Fruit fly (Drosophila melanogaster) whole organism, embryonic: ENCODE results near the gene CG17191.
A peak's percentile ranks its signal among the peaks of the same experiment; 100 is the strongest.

Experiments
- ATbp ChIP-seq: fragments of 200-800 bp; sonication (Bioruptor generic); optimal IDR thresholded peaks from 2 replicates; lab custom pipeline; 2017; ENCODE audit warnings: missing biosample characterization, mild to moderate bottlenecking, missing genetic modification characterization, missing genetic modification reagents
- BtbVII ChIP-seq: fragments of 200-800 bp; sonication (Bioruptor generic); optimal IDR thresholded peaks from 3 replicates; lab custom pipeline; 2017; ENCODE audit warnings: missing biosample characterization, mild to moderate bottlenecking, missing genetic modification characterization
- CG10654 ChIP-seq: fragments of 200-800 bp; sonication (Bioruptor generic); optimal IDR thresholded peaks from 2 replicates; lab custom pipeline; 2016; ENCODE audit warnings: missing biosample characterization, missing genetic modification characterization
- CG11085 ChIP-seq: fragments of 200-800 bp; sonication (Bioruptor generic); IDR thresholded peaks from 2 replicates; pipeline ENCODE4 v1.3.6; 2022; ENCODE audit warnings: missing biosample characterization, missing genetic modification characterization
- CG11560 ChIP-seq: fragments of 200-800 bp; sonication (Bioruptor generic); IDR thresholded peaks from 3 replicates; pipeline ENCODE4 v1.3.6; 2022; ENCODE audit warnings: missing biosample characterization, missing genetic modification characterization
- CG12219 ChIP-seq: fragments of 200-800 bp; sonication (Bioruptor generic); optimal IDR thresholded peaks from 3 replicates; lab custom pipeline; 2018; ENCODE audit warnings: missing biosample characterization, mild to moderate bottlenecking, missing genetic modification characterization
- CG12391 ChIP-seq: fragments of 200-800 bp; sonication (Bioruptor generic); optimal IDR thresholded peaks from 3 replicates; lab custom pipeline; 2018; ENCODE audit warnings: missing biosample characterization, mild to moderate bottlenecking, missing genetic modification characterization, moderate library complexity
- CG12744 ChIP-seq: fragments of 200-800 bp; sonication (Bioruptor generic); optimal IDR thresholded peaks from 2 replicates; lab custom pipeline; 2016; ENCODE audit warnings: missing biosample characterization, missing genetic modification characterization
- CG16813 ChIP-seq: fragments of 200-800 bp; sonication (Bioruptor generic); IDR thresholded peaks from 3 replicates; pipeline ENCODE4 v1.3.6; 2022; ENCODE audit warnings: missing biosample characterization, missing genetic modification characterization; ENCODE audit not compliant: partially characterized antibody
- CG32772 ChIP-seq: fragments of 200-800 bp; sonication (Bioruptor generic); IDR thresholded peaks from 2 replicates; pipeline ENCODE4 v1.3.6; 2022; ENCODE audit warnings: missing biosample characterization, missing genetic modification characterization
- CG5245 ChIP-seq: fragments of 200-800 bp; sonication (Bioruptor generic); optimal IDR thresholded peaks from 3 replicates; lab custom pipeline; 2016; ENCODE audit warnings: missing biosample characterization, missing genetic modification characterization
- CG6175 ChIP-seq: fragments of 200-800 bp; sonication (Bioruptor generic); IDR thresholded peaks from 3 replicates; pipeline ENCODE4 v1.3.6; 2022; ENCODE audit warnings: missing biosample characterization, missing genetic modification characterization
- CG6813 ChIP-seq: fragments of 200-800 bp; sonication (Bioruptor generic); optimal IDR thresholded peaks from 2 replicates; lab custom pipeline; 2017; ENCODE audit warnings: missing biosample characterization, missing genetic modification characterization, mild to moderate bottlenecking, moderate library complexity, missing genetic modification reagents
- CG7928 ChIP-seq: fragments of 200-800 bp; sonication (Bioruptor generic); optimal IDR thresholded peaks from 2 replicates; lab custom pipeline; 2017; ENCODE audit warnings: missing biosample characterization, mild to moderate bottlenecking, missing genetic modification characterization
- CG8924 ChIP-seq: fragments of 200-800 bp; optimal IDR thresholded peaks from 3 replicates; lab custom pipeline; 2019; ENCODE audit warnings: missing biosample characterization, mild to moderate bottlenecking, missing genetic modification characterization, moderate library complexity
- CG9932 ChIP-seq: fragments of 200-800 bp; sonication (Bioruptor generic); IDR thresholded peaks from 2 replicates; pipeline ENCODE4 v1.3.6; 2022; ENCODE audit warnings: missing biosample characterization, missing genetic modification characterization
- D19B ChIP-seq: fragments of 200-800 bp; sonication (Bioruptor generic); optimal IDR thresholded peaks from 2 replicates; lab custom pipeline; 2017; ENCODE audit warnings: missing biosample characterization, mild to moderate bottlenecking, missing genetic modification characterization
- E2f1 ChIP-seq: fragments of 200-800 bp; sonication (Bioruptor generic); IDR thresholded peaks from 2 replicates; pipeline ENCODE4 v1.3.6; 2022; ENCODE audit warnings: missing biosample characterization, missing genetic modification characterization
- HLHmδ ChIP-seq: fragments of 200-800 bp; sonication (Bioruptor generic); optimal IDR thresholded peaks from 2 replicates; lab custom pipeline; 2018; ENCODE audit warnings: missing biosample characterization, mild to moderate bottlenecking, missing genetic modification characterization, moderate library complexity
- Hr3 ChIP-seq: fragments of 200-800 bp; sonication (Bioruptor generic); optimal IDR thresholded peaks from 3 replicates; lab custom pipeline; 2016; ENCODE audit warnings: missing biosample characterization, missing genetic modification characterization
- Lhr ChIP-seq: fragments of 200-800 bp; sonication (Bioruptor generic); optimal IDR thresholded peaks from 3 replicates; lab custom pipeline; 2017; ENCODE audit warnings: mild to moderate bottlenecking, missing biosample characterization, missing genetic modification reagents, missing genetic modification characterization
- Mad ChIP-seq: fragments of 200-800 bp; sonication (Bioruptor generic); optimal IDR thresholded peaks from 2 replicates; lab custom pipeline; 2016; ENCODE audit warnings: missing biosample characterization, missing genetic modification characterization
- Meics ChIP-seq: fragments of 200-800 bp; sonication (Bioruptor generic); optimal IDR thresholded peaks from 2 replicates; lab custom pipeline; 2017; ENCODE audit warnings: missing biosample characterization, mild to moderate bottlenecking, missing genetic modification characterization
- Nf-YC ChIP-seq: fragments of 200-800 bp; optimal IDR thresholded peaks from 3 replicates; lab custom pipeline; 2019; ENCODE audit warnings: missing biosample characterization, mild to moderate bottlenecking, missing genetic modification characterization, moderate library complexity
- Opbp ChIP-seq: fragments of 200-800 bp; sonication (Bioruptor generic); IDR thresholded peaks from 3 replicates; pipeline ENCODE4 v1.3.6; 2022; ENCODE audit warnings: missing biosample characterization, missing genetic modification characterization; ENCODE audit not compliant: partially characterized antibody
- Pdp1 ChIP-seq, 2 experiments: fragments of 200-800 bp; sonication (Bioruptor generic); optimal IDR thresholded peaks; 3 replicates each; lab custom pipeline; 2016; ENCODE audit warnings: missing biosample characterization in 2 of 2, missing genetic modification characterization in 2 of 2, mild to moderate bottlenecking in 1 of 2, moderate library complexity in 1 of 2
- Poxn ChIP-seq: fragments of 200-800 bp; sonication (Bioruptor generic); IDR thresholded peaks from 2 replicates; pipeline ENCODE4 v1.3.6; 2022; ENCODE audit warnings: missing biosample characterization, missing genetic modification characterization
- Stat92E ChIP-seq, 3 experiments: fragments of >200 bp in 2 of 3; fragments of 200-800 bp in 1 of 3; sonication (Bioruptor generic) in 1 of 3; optimal IDR thresholded peaks; 2 replicates each; lab custom pipeline; 2017 to 2019; ENCODE audit warnings: missing biosample characterization in 3 of 3, missing genetic modification characterization in 3 of 3, mild to moderate bottlenecking in 1 of 3, moderate library complexity in 1 of 3
- Usf ChIP-seq: fragments of 200-800 bp; sonication (Bioruptor generic); optimal IDR thresholded peaks from 2 replicates; lab custom pipeline; 2017; ENCODE audit warnings: missing genotype, missing biosample characterization, missing genetic modification characterization
- Xrp1 ChIP-seq: fragments of 200-800 bp; sonication (Bioruptor generic); IDR thresholded peaks from 2 replicates; pipeline ENCODE4 v1.3.6; 2022; ENCODE audit warnings: missing biosample characterization, missing genetic modification characterization
- bowl ChIP-seq: fragments of 200-800 bp; sonication (Bioruptor generic); IDR thresholded peaks from 2 replicates; pipeline ENCODE4 v1.3.6; 2022; ENCODE audit warnings: missing biosample characterization, missing genetic modification characterization
- btn ChIP-seq: fragments of 200-800 bp; sonication (Bioruptor generic); optimal IDR thresholded peaks from 2 replicates; lab custom pipeline; 2016; ENCODE audit warnings: missing biosample characterization, missing genetic modification characterization
- cg ChIP-seq: fragments of 200-800 bp; sonication (Bioruptor generic); optimal IDR thresholded peaks from 3 replicates; lab custom pipeline; 2019; ENCODE audit warnings: missing biosample characterization, mild to moderate bottlenecking, missing genetic modification characterization, moderate library complexity
- corto ChIP-seq: fragments of 200-800 bp; sonication (Bioruptor generic); optimal IDR thresholded peaks from 2 replicates; lab custom pipeline; 2016; ENCODE audit warnings: missing biosample characterization, mild to moderate bottlenecking, missing genetic modification characterization, moderate library complexity
- dm ChIP-seq: fragments of 200-800 bp; sonication (Bioruptor generic); optimal IDR thresholded peaks from 3 replicates; lab custom pipeline; 2016; ENCODE audit warnings: missing biosample characterization, missing genetic modification characterization
- gce ChIP-seq: fragments of 200-800 bp; sonication (Bioruptor generic); IDR thresholded peaks from 3 replicates; pipeline ENCODE4 v1.3.6; 2022; ENCODE audit warnings: missing biosample characterization, missing genetic modification characterization
- gcm2 ChIP-seq: fragments of 200-800 bp; sonication (Bioruptor generic); optimal IDR thresholded peaks from 2 replicates; lab custom pipeline; 2016; ENCODE audit warnings: missing biosample characterization, missing genetic modification characterization
- gsb ChIP-seq: fragments of 200-800 bp; sonication (Bioruptor generic); IDR thresholded peaks from 2 replicates; pipeline ENCODE4 v1.3.6; 2022; ENCODE audit warnings: missing biosample characterization, missing genetic modification characterization
- insv ChIP-seq, 2 experiments: fragments of 200-800 bp; sonication (Bioruptor generic); optimal IDR thresholded peaks; 3 replicates each; lab custom pipeline; 2016 to 2018; ENCODE audit warnings: missing biosample characterization in 2 of 2, missing genetic modification characterization in 2 of 2
- jigr1 ChIP-seq: fragments of 200-800 bp; sonication (Bioruptor generic); IDR thresholded peaks from 3 replicates; pipeline ENCODE4 v1.3.6; 2022; ENCODE audit warnings: missing biosample characterization, missing genetic modification characterization
- jumu ChIP-seq: fragments of 200-800 bp; sonication (Bioruptor generic); optimal IDR thresholded peaks from 3 replicates; lab custom pipeline; 2016; ENCODE audit warnings: missing biosample characterization, missing genetic modification characterization
- lola ChIP-seq, 3 experiments: fragments of >200 bp in 2 of 3; fragments of 200-800 bp in 1 of 3; sonication (Bioruptor generic) in 1 of 3; optimal IDR thresholded peaks; 2 replicates each; lab custom pipeline; 2017 to 2019; ENCODE audit warnings: missing biosample characterization in 3 of 3, missing genetic modification characterization in 3 of 3, mild to moderate bottlenecking in 1 of 3, moderate library complexity in 1 of 3
- oc ChIP-seq: fragments of 200-800 bp; sonication (Bioruptor generic); optimal IDR thresholded peaks from 2 replicates; lab custom pipeline; 2018; ENCODE audit warnings: missing biosample characterization, mild to moderate bottlenecking, missing genetic modification characterization, moderate library complexity
- odd ChIP-seq: fragments of 200-800 bp; sonication (Bioruptor generic); optimal IDR thresholded peaks from 2 replicates; lab custom pipeline; 2017; ENCODE audit warnings: missing biosample characterization, mild to moderate bottlenecking, missing genetic modification characterization
- pzg ChIP-seq: fragments of 200-800 bp; sonication (Bioruptor generic); optimal IDR thresholded peaks from 3 replicates; lab custom pipeline; 2018; ENCODE audit warnings: missing biosample characterization, mild to moderate bottlenecking, missing genetic modification characterization, moderate library complexity
- row ChIP-seq: fragments of 200-800 bp; sonication (Bioruptor generic); IDR thresholded peaks from 3 replicates; pipeline ENCODE4 v1.3.6; 2022; ENCODE audit warnings: missing biosample characterization, missing genetic modification characterization
- slbo ChIP-seq: fragments of 200-800 bp; sonication (Bioruptor generic); IDR thresholded peaks from 2 replicates; pipeline ENCODE4 v1.3.6; 2022; ENCODE audit warnings: missing biosample characterization, missing genetic modification characterization
- ttk ChIP-seq: fragments of 200-800 bp; sonication (Bioruptor generic); IDR thresholded peaks from 2 replicates; pipeline ENCODE4 v2.1.2; 2022; ENCODE audit warnings: missing biosample characterization, missing genetic modification characterization
- vfl ChIP-seq: fragments of 200-800 bp; sonication (Bioruptor generic); optimal IDR thresholded peaks from 2 replicates; lab custom pipeline; 2016; ENCODE audit warnings: missing biosample characterization, missing genetic modification characterization
- zfh1 ChIP-seq: fragments of 200-800 bp; sonication (Bioruptor generic); IDR thresholded peaks from 3 replicates; pipeline ENCODE4 v1.3.6; 2022; ENCODE audit warnings: missing biosample characterization, missing genetic modification characterization

CG17191 gene

DNA sequence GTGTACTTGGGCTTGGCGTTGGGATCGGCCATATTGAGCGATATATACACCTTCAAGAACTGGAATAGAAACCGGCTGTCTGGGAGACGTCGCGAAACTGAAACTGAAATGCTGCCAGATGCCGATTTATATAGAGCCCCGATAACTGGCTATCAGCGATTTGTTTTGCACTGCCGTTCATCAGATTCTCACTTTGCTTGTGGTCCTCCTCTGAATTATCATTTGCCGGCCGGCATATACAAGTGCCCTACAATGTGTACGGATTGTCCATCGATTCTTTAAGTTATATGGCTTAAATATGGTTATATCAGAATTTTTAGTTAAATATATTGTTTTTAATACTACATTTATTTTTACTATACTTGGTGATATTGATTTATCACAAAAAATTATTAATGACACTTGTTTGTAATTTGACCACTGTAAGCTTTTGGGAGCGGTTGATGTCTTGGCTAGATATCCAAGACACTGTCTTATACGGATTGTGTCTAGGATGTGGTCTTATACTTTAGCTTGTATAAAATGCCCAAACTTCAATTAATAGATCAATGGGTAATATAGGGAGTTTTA is 31.1 kb downstream of the CG17191 start, which contains the start of gene CG31075 (continued):
- no peak for TF ChIP-seq CG12219
- peak; percentile 5 for TF ChIP-seq pzg
- TF ChIP-seq row (GFP tag; lab: Robert Waterston, UW), result peak; percentile 79
- TF ChIP-seq CG12744 (GFP tag; lab: Kevin White, UChicago), result no peak
- TF ChIP-seq ATbp (GFP tag; lab: Kevin White, UChicago), result no peak
- no peak for TF ChIP-seq Mad (GFP tag; lab: Kevin White, UChicago)
- no peak for TF ChIP-seq vfl (GFP tag; lab: Kevin White, UChicago)
- TF ChIP-seq lola (GFP tag; optimal IDR thresholded peaks at IDR 0.05; lab: Kevin White, UChicago), result no peak
- peak; percentile 52 for TF ChIP-seq CG6813 (GFP tag; lab: Kevin White, UChicago)
- no peak for TF ChIP-seq CG11560 (tag; lab: Robert Waterston, UW)
- peak; percentile 83 for TF ChIP-seq slbo (GFP tag; lab: Robert Waterston, UW)
- peak; percentile 41 for TF ChIP-seq CG12391 (tag; lab: Kevin White, UChicago)
- no peak for TF ChIP-seq bowl
- TF ChIP-seq Poxn (GFP tag; lab: Robert Waterston, UW), result peak; percentile 62
- peak; percentile 86 for TF ChIP-seq CG9932 (GFP tag; lab: Robert Waterston, UW)
- no peak for TF ChIP-seq insv (GFP tag; optimal IDR thresholded peaks at IDR 0.05; lab: Kevin White, UChicago)
- TF ChIP-seq CG10654, result peak; percentile 8
- no peak for TF ChIP-seq CG6175 (GFP tag; lab: Robert Waterston, UW)
- TF ChIP-seq CG11085 (GFP tag; lab: Robert Waterston, UW), result 0 out of 2 replicates have a peak, but pooled peaks have one; percentile 16
- TF ChIP-seq CG8924 (tag; lab: Kevin White, UChicago), result peak; percentile 51
- no peak for TF ChIP-seq Stat92E (GFP tag; optimal IDR thresholded peaks at IDR 0.05; lab: Kevin White, UChicago)
- no peak for TF ChIP-seq oc (tag; lab: Kevin White, UChicago)
- peak; percentile 81 for TF ChIP-seq corto (GFP tag; lab: Kevin White, UChicago)
- no peak for TF ChIP-seq Nf-YC
- peak; percentile 36 for TF ChIP-seq BtbVII (GFP tag; lab: Kevin White, UChicago)
- no peak for TF ChIP-seq jigr1 (GFP tag; lab: Robert Waterston, UW)
- peak; percentile 61 for TF ChIP-seq Meics (GFP tag; lab: Kevin White, UChicago)
- no peak for TF ChIP-seq odd (GFP tag; lab: Kevin White, UChicago)
- no peak for TF ChIP-seq Lhr (GFP tag; lab: Kevin White, UChicago)
- no peak for TF ChIP-seq Opbp (GFP tag; lab: Robert Waterston, UW)
- peak; percentile 11; the same call in 1 of the 3 replicates for TF ChIP-seq zfh1 (GFP tag; lab: Robert Waterston, UW)
- no peak for TF ChIP-seq jumu (GFP tag; lab: Kevin White, UChicago)
- peak; percentile 36; the same call in 1 of the 2 replicates for TF ChIP-seq ttk
- no peak for TF ChIP-seq D19B
- no peak for TF ChIP-seq HLHmδ (GFP tag; lab: Kevin White, UChicago)
- no peak for TF ChIP-seq E2f1 (GFP tag; lab: Robert Waterston, UW)
- TF ChIP-seq gcm2, result no peak
- TF ChIP-seq Xrp1, result peak; percentile 55
- TF ChIP-seq Usf, result peak; percentile 3
- no peak for TF ChIP-seq dm (GFP tag; lab: Kevin White, UChicago)
- TF ChIP-seq CG5245 (GFP tag; lab: Kevin White, UChicago), result no peak
- no peak for TF ChIP-seq Hr3
- TF ChIP-seq CG32772 (GFP tag; lab: Robert Waterston, UW), result no peak
- TF ChIP-seq cg (GFP tag; lab: Kevin White, UChicago), result no peak
- TF ChIP-seq gce (GFP tag; lab: Robert Waterston, UW), result no peak
- TF ChIP-seq CG16813 (GFP tag; lab: Robert Waterston, UW), result no peak
- no peak for TF ChIP-seq btn (GFP tag; lab: Kevin White, UChicago)
- no peak for TF ChIP-seq gsb
- TF ChIP-seq CG7928 (GFP tag; lab: Kevin White, UChicago), result no peak
- peak in 1 of 2 experiments; percentile 2 for TF ChIP-seq Pdp1 (GFP tag; optimal IDR thresholded peaks at IDR 0.05; lab: Kevin White, UChicago)
